Fruit fly (Drosophila melanogaster) whole organism, embryonic: ENCODE measurements around the gene Mo25.

Experiments
- BEAF-32 ChIP-seq: fragments of 200-800 bp; sonication (Bioruptor generic); optimal IDR thresholded peaks from 3 replicates; lab custom pipeline; 2017; ENCODE audit warnings: missing biosample characterization, missing genetic modification characterization, mild to moderate bottlenecking, moderate library complexity, missing genetic modification reagents
- CG10274 ChIP-seq: fragments of 200-800 bp; sonication (Bioruptor generic); optimal IDR thresholded peaks from 3 replicates; lab custom pipeline; 2017; ENCODE audit warnings: missing biosample characterization, mild to moderate bottlenecking, missing genetic modification characterization
- CG10431 ChIP-seq: fragments of 200-800 bp; sonication (Bioruptor generic); optimal IDR thresholded peaks from 3 replicates; lab custom pipeline; 2018; ENCODE audit warnings: missing biosample characterization, mild to moderate bottlenecking, missing genetic modification characterization
- CG11085 ChIP-seq: fragments of 200-800 bp; sonication (Bioruptor generic); IDR thresholded peaks from 2 replicates; pipeline ENCODE4 v1.3.6; 2022; ENCODE audit warnings: missing biosample characterization, missing genetic modification characterization
- CG11398 ChIP-seq: fragments of 200-800 bp; sonication (Bioruptor generic); optimal IDR thresholded peaks from 2 replicates; lab custom pipeline; 2016; ENCODE audit warnings: missing biosample characterization, missing genetic modification characterization
- CG1233 ChIP-seq: fragments of 200-800 bp; sonication (Bioruptor generic); optimal IDR thresholded peaks from 4 replicates; lab custom pipeline; 2018; ENCODE audit warnings: missing biosample characterization, mild to moderate bottlenecking, missing genetic modification characterization
- CG12769 ChIP-seq: fragments of 200-800 bp; sonication (Bioruptor generic); optimal IDR thresholded peaks from 2 replicates; lab custom pipeline; 2019; ENCODE audit warnings: missing biosample characterization, mild to moderate bottlenecking, missing genetic modification characterization, moderate library complexity
- CG15269 ChIP-seq: fragments of 200-800 bp; sonication (Bioruptor generic); optimal IDR thresholded peaks from 2 replicates; lab custom pipeline; 2018; ENCODE audit warnings: missing biosample characterization, mild to moderate bottlenecking, missing genetic modification characterization, moderate library complexity
- CG1602 ChIP-seq: fragments of 200-800 bp; sonication (Bioruptor generic); optimal IDR thresholded peaks from 3 replicates; lab custom pipeline; 2016; ENCODE audit warnings: missing biosample characterization, missing genetic modification characterization
- CG1603 ChIP-seq: fragments of 200-800 bp; sonication (Bioruptor generic); optimal IDR thresholded peaks from 2 replicates; lab custom pipeline; 2019; ENCODE audit warnings: missing biosample characterization, mild to moderate bottlenecking, missing genetic modification characterization, moderate library complexity
- CG17568 ChIP-seq: fragments of 200-800 bp; sonication (Bioruptor generic); optimal IDR thresholded peaks from 2 replicates; lab custom pipeline; 2018; ENCODE audit warnings: missing biosample characterization, mild to moderate bottlenecking, missing genetic modification characterization, moderate library complexity
- CG17802 ChIP-seq: fragments of 200-800 bp; sonication (Bioruptor generic); optimal IDR thresholded peaks from 2 replicates; lab custom pipeline; 2018; ENCODE audit warnings: missing biosample characterization, mild to moderate bottlenecking, missing genetic modification characterization, moderate library complexity
- CG18599 ChIP-seq: fragments of 200-800 bp; sonication (Bioruptor generic); optimal IDR thresholded peaks from 3 replicates; lab custom pipeline; 2017; ENCODE audit warnings: missing biosample characterization, missing genetic modification characterization, mild to moderate bottlenecking, moderate library complexity, missing genetic modification reagents
- CG2678 ChIP-seq: fragments of 200-800 bp; sonication (Bioruptor generic); optimal IDR thresholded peaks from 3 replicates; lab custom pipeline; 2019; ENCODE audit warnings: missing biosample characterization, mild to moderate bottlenecking, missing genetic modification characterization, moderate library complexity
- CG31441 ChIP-seq: fragments of 200-800 bp; sonication (Bioruptor generic); IDR thresholded peaks from 2 replicates; pipeline ENCODE4 v1.3.6; 2022; ENCODE audit warnings: missing biosample characterization, missing genetic modification characterization
- CG4854 ChIP-seq: fragments of 200-800 bp; sonication (Bioruptor generic); optimal IDR thresholded peaks from 2 replicates; lab custom pipeline; 2016; ENCODE audit warnings: missing biosample characterization, missing genetic modification characterization, inconsistent platforms
- CG5245 ChIP-seq: fragments of 200-800 bp; sonication (Bioruptor generic); optimal IDR thresholded peaks from 3 replicates; lab custom pipeline; 2016; ENCODE audit warnings: missing biosample characterization, missing genetic modification characterization
- CG6272 ChIP-seq: fragments of 200-800 bp; sonication (Bioruptor generic); IDR thresholded peaks from 2 replicates; pipeline ENCODE4 v1.3.6; 2022; ENCODE audit warnings: missing biosample characterization, missing genetic modification characterization
- CG6791 ChIP-seq: fragments of 200-800 bp; sonication (Bioruptor generic); IDR thresholded peaks from 3 replicates; pipeline ENCODE4 v1.3.6; 2022; ENCODE audit warnings: missing biosample characterization, missing genetic modification characterization; ENCODE audit not compliant: partially characterized antibody
- CG7357 ChIP-seq: fragments of 200-800 bp; sonication (Bioruptor generic); IDR thresholded peaks from 3 replicates; pipeline ENCODE4 v1.3.6; 2022; ENCODE audit warnings: missing biosample characterization, missing genetic modification characterization
- CG8089 ChIP-seq: fragments of 200-800 bp; sonication (Bioruptor generic); optimal IDR thresholded peaks from 3 replicates; lab custom pipeline; 2016; ENCODE audit warnings: missing biosample characterization, missing genetic modification characterization
- CG9215 ChIP-seq: fragments of 200-800 bp; sonication (Bioruptor generic); IDR thresholded peaks from 2 replicates; pipeline ENCODE4 v1.3.6; 2022; ENCODE audit warnings: missing biosample characterization, missing genetic modification characterization
- D19B ChIP-seq: fragments of 200-800 bp; sonication (Bioruptor generic); optimal IDR thresholded peaks from 2 replicates; lab custom pipeline; 2017; ENCODE audit warnings: missing biosample characterization, mild to moderate bottlenecking, missing genetic modification characterization
- HLH4C ChIP-seq: fragments of 200-800 bp; sonication (Bioruptor generic); IDR thresholded peaks from 3 replicates; pipeline ENCODE4 v1.3.6; 2022; ENCODE audit warnings: missing biosample characterization, missing genetic modification characterization; ENCODE audit not compliant: partially characterized antibody
- Hr51 ChIP-seq, 2 experiments: fragments of 200-800 bp; sonication (Bioruptor generic); optimal IDR thresholded peaks; 2 replicates in 1 of 2; 3 replicates in 1 of 2; lab custom pipeline; 2016 to 2018; ENCODE audit warnings: missing biosample characterization in 2 of 2, missing genetic modification characterization in 2 of 2, mild to moderate bottlenecking in 1 of 2, moderate library complexity in 1 of 2
- Hsf ChIP-seq: fragments of 200-800 bp; sonication (Bioruptor generic); optimal IDR thresholded peaks from 3 replicates; lab custom pipeline; 2016; ENCODE audit warnings: missing biosample characterization, missing genetic modification characterization
- Jarid2 ChIP-seq: fragments of 200-800 bp; sonication (Bioruptor generic); optimal IDR thresholded peaks from 3 replicates; lab custom pipeline; 2017; ENCODE audit warnings: mild to moderate bottlenecking, missing biosample characterization, missing genetic modification reagents, missing genetic modification characterization
- MESR4 ChIP-seq: fragments of 200-800 bp; sonication (Bioruptor generic); optimal IDR thresholded peaks from 2 replicates; lab custom pipeline; 2018; ENCODE audit warnings: missing biosample characterization, mild to moderate bottlenecking, missing genetic modification characterization, moderate library complexity
- MTF-1 ChIP-seq: fragments of 200-800 bp; sonication (Bioruptor generic); optimal IDR thresholded peaks from 2 replicates; lab custom pipeline; 2018; ENCODE audit warnings: missing biosample characterization, mild to moderate bottlenecking, missing genetic modification characterization, borderline replicate concordance
- Mes4 ChIP-seq: fragments of 200-800 bp; sonication (Bioruptor generic); optimal IDR thresholded peaks from 2 replicates; lab custom pipeline; 2016; ENCODE audit warnings: missing biosample characterization, missing genetic modification characterization
- Sry-β ChIP-seq: fragments of 200-800 bp; sonication (Bioruptor generic); optimal IDR thresholded peaks from 2 replicates; lab custom pipeline; 2018; ENCODE audit warnings: missing biosample characterization, mild to moderate bottlenecking, missing genetic modification characterization, moderate library complexity
- aop ChIP-seq: fragments of 200-800 bp; sonication (Bioruptor generic); IDR thresholded peaks from 2 replicates; pipeline ENCODE4 v1.3.6; 2022; ENCODE audit warnings: missing biosample characterization, missing genetic modification characterization
- bowl ChIP-seq: fragments of 200-800 bp; sonication (Bioruptor generic); IDR thresholded peaks from 2 replicates; pipeline ENCODE4 v1.3.6; 2022; ENCODE audit warnings: missing biosample characterization, missing genetic modification characterization
- cad ChIP-seq: fragments of >200 bp; optimal IDR thresholded peaks from 2 replicates; lab custom pipeline; 2017; ENCODE audit warnings: missing biosample characterization, missing genetic modification characterization
- cg ChIP-seq: fragments of 200-800 bp; sonication (Bioruptor generic); optimal IDR thresholded peaks from 3 replicates; lab custom pipeline; 2019; ENCODE audit warnings: missing biosample characterization, mild to moderate bottlenecking, missing genetic modification characterization, moderate library complexity
- chm ChIP-seq: fragments of 200-800 bp; sonication (Bioruptor generic); IDR thresholded peaks from 2 replicates; pipeline ENCODE4 v1.3.6; 2022; ENCODE audit warnings: missing biosample characterization, missing genetic modification characterization
- crp ChIP-seq, 2 experiments: fragments of 200-800 bp; sonication (Bioruptor generic); optimal IDR thresholded peaks; 2 replicates in 1 of 2; 3 replicates in 1 of 2; lab custom pipeline; 2017; ENCODE audit warnings: missing biosample characterization in 2 of 2, missing genetic modification characterization in 2 of 2, mild to moderate bottlenecking in 1 of 2, moderate library complexity in 1 of 2
- cwo ChIP-seq: fragments of 200-800 bp; sonication (Bioruptor generic); optimal IDR thresholded peaks from 3 replicates; lab custom pipeline; 2017; ENCODE audit warnings: missing biosample characterization, missing genetic modification characterization, mild to moderate bottlenecking, moderate library complexity, missing genetic modification reagents
- ems ChIP-seq: fragments of 200-800 bp; sonication (Bioruptor generic); optimal IDR thresholded peaks from 3 replicates; lab custom pipeline; 2016; ENCODE audit warnings: missing biosample characterization, missing genetic modification characterization
- fd102C ChIP-seq: fragments of 200-800 bp; sonication (Bioruptor generic); optimal IDR thresholded peaks from 2 replicates; lab custom pipeline; 2018; ENCODE audit warnings: missing biosample characterization, mild to moderate bottlenecking, missing genetic modification characterization, moderate library complexity
- fru ChIP-seq: fragments of >200 bp; optimal IDR thresholded peaks from 2 replicates; lab custom pipeline; 2017
- fu2 ChIP-seq: fragments of 200-800 bp; sonication (Bioruptor generic); optimal IDR thresholded peaks from 2 replicates; lab custom pipeline; 2016; ENCODE audit warnings: missing biosample characterization, missing genetic modification characterization
- gsb-n ChIP-seq: fragments of 200-800 bp; sonication (Bioruptor generic); optimal IDR thresholded peaks from 3 replicates; lab custom pipeline; 2018; ENCODE audit warnings: missing biosample characterization, mild to moderate bottlenecking, missing genetic modification characterization
- ken ChIP-seq: fragments of 200-800 bp; sonication (Bioruptor generic); IDR thresholded peaks from 3 replicates; pipeline ENCODE4 v1.3.6; 2022; ENCODE audit warnings: missing biosample characterization, missing genetic modification characterization
- lilli ChIP-seq: fragments of 200-800 bp; sonication (Bioruptor generic); optimal IDR thresholded peaks from 3 replicates; lab custom pipeline; 2016; ENCODE audit warnings: missing biosample characterization, missing genetic modification characterization
- sisA ChIP-seq: fragments of 200-800 bp; sonication (Bioruptor generic); IDR thresholded peaks from 2 replicates; pipeline ENCODE4 v1.3.6; 2022; ENCODE audit warnings: missing biosample characterization, missing genetic modification characterization
- sna ChIP-seq: fragments of 200-800 bp; sonication (Bioruptor generic); IDR thresholded peaks from 2 replicates; pipeline ENCODE4 v1.3.6; 2022; ENCODE audit warnings: missing biosample characterization, missing genetic modification characterization; ENCODE audit not compliant: partially characterized antibody
- stc ChIP-seq: fragments of 200-800 bp; sonication (Bioruptor generic); IDR thresholded peaks from 2 replicates; pipeline ENCODE4 v1.3.6; 2022; ENCODE audit warnings: missing biosample characterization, missing genetic modification characterization
- trem ChIP-seq: fragments of 200-800 bp; optimal IDR thresholded peaks from 3 replicates; lab custom pipeline; 2019; ENCODE audit warnings: missing biosample characterization, mild to moderate bottlenecking, missing genetic modification characterization, moderate library complexity

The Mo25 gene

DNA sequence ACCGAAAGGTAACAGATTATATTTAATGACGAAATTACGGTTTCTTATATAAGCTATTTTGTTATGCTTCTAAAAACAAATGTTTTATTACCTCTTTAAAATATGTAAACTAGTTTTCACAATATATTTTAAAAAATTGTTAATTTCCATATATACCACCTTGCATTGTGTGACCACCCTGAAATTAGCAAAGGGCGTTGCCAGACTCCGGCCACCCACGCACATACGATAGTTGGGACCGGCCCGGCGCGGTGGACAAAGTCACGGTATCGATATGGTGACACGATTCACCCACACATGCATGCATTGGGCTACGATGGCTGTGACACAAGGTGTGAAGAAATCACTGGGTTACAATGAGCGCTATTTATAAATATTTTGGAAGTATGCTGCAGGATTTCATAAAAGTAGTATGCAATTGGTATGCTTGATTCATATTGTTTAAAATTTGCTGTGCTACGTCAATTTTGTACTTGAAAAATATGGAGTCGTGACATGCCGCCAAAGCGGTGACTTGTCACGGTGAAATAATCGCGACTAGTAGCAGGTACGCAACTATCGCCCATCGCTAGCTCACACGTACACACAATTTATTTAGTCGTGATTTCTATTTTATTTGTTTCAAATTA lies 27.2 kb downstream of the Mo25 start (continued):
- TF ChIP-seq crp (GFP tag; optimal IDR thresholded peaks at IDR 0.05; lab: Kevin White, UChicago): peak in 1 of 2 experiments; percentile 57
- TF ChIP-seq CG10431: peak; percentile 64
- peak; percentile 37 for TF ChIP-seq CG5245 (GFP tag; lab: Kevin White, UChicago)
- peak; percentile 34 for TF ChIP-seq fu2 (GFP tag; lab: Kevin White, UChicago)
- peak; percentile 100 for TF ChIP-seq BEAF-32 (GFP tag; lab: Kevin White, UChicago)
- TF ChIP-seq ken (GFP tag; lab: Robert Waterston, UW): no peak
- peak; percentile 36 for TF ChIP-seq CG1602 (GFP tag; lab: Kevin White, UChicago)
- peak; percentile 96 for TF ChIP-seq sna
- TF ChIP-seq CG18599 (GFP tag; lab: Kevin White, UChicago): peak; percentile 64
- peak; percentile 10 for TF ChIP-seq CG4854 (GFP tag; lab: Kevin White, UChicago)
- TF ChIP-seq CG17802 (tag; lab: Kevin White, UChicago): peak; percentile 64
- TF ChIP-seq CG1233: peak; percentile 13
- peak; percentile 90 for TF ChIP-seq HLH4C (GFP tag; lab: Robert Waterston, UW)
- peak; percentile 33; the same call in 1 of the 2 replicates for TF ChIP-seq CG11085 (GFP tag; lab: Robert Waterston, UW)
- TF ChIP-seq CG10274 (GFP tag; lab: Kevin White, UChicago): no peak
- peak; percentile 69; the same call in 1 of the 2 replicates for TF ChIP-seq stc
- peak; percentile 58; the same call in 1 of the 2 replicates for TF ChIP-seq CG9215 (GFP tag; lab: Robert Waterston, UW)
- no peak for TF ChIP-seq fd102C (GFP tag; lab: Kevin White, UChicago)
- TF ChIP-seq cad (GFP tag; lab: Kevin White, UChicago): no peak
- TF ChIP-seq D19B (GFP tag; lab: Kevin White, UChicago): peak; percentile 47
- peak; percentile 99 for TF ChIP-seq CG31441 (GFP tag; lab: Robert Waterston, UW)
- TF ChIP-seq cwo (GFP tag; lab: Kevin White, UChicago): peak; percentile 24
- TF ChIP-seq bowl (GFP tag; lab: Robert Waterston, UW): no peak
- TF ChIP-seq CG12769 (tag; lab: Kevin White, UChicago): no peak
- peak; percentile 52 for TF ChIP-seq Sry-β (GFP tag; lab: Kevin White, UChicago)
- peak; percentile 47 for TF ChIP-seq sisA
- TF ChIP-seq CG17568 (GFP tag; lab: Kevin White, UChicago): no peak
- TF ChIP-seq CG2678 (tag; lab: Kevin White, UChicago): peak; percentile 70
- peak; percentile 53; the same call in 1 of the 2 replicates for TF ChIP-seq chm (GFP tag; lab: Robert Waterston, UW)
- peak; percentile 72 for TF ChIP-seq trem
- TF ChIP-seq CG11398 (GFP tag; lab: Kevin White, UChicago): peak; percentile 54
- no peak for TF ChIP-seq MTF-1
- TF ChIP-seq cg: peak; percentile 89
- TF ChIP-seq fru (lab: Kevin White, UChicago): no peak
- no peak for TF ChIP-seq gsb-n (tag; lab: Kevin White, UChicago)
- TF ChIP-seq MESR4: no peak
- peak; percentile 10 for TF ChIP-seq Mes4 (GFP tag; lab: Kevin White, UChicago)
- TF ChIP-seq lilli (GFP tag; lab: Kevin White, UChicago): peak; percentile 71
- TF ChIP-seq CG7357 (GFP tag; lab: Robert Waterston, UW): peak; percentile 51; the same call in 1 of the 3 replicates
- no peak for TF ChIP-seq Jarid2 (GFP tag; lab: Kevin White, UChicago)
- TF ChIP-seq Hr51 (GFP tag; optimal IDR thresholded peaks at IDR 0.05; lab: Kevin White, UChicago): peak; percentile 55 to 63
- TF ChIP-seq CG1603: peak; percentile 75
- TF ChIP-seq CG6791: peak; percentile 85
- TF ChIP-seq Hsf (GFP tag; lab: Kevin White, UChicago): peak; percentile 66
- TF ChIP-seq CG15269: no peak
- peak; percentile 26 for TF ChIP-seq CG8089 (GFP tag; lab: Kevin White, UChicago)
- peak; percentile 69 for TF ChIP-seq ems (GFP tag; lab: Kevin White, UChicago)
- TF ChIP-seq aop: no peak
- TF ChIP-seq CG6272 (GFP tag; lab: Robert Waterston, UW): peak; percentile 54
